Worm (Caenorhabditis elegans): Measurements from ENCODE around the gene Y108G3AL.2.

The Y108G3AL.2 gene

ce11 chrV:137667-138066 is 29.1 kb upstream of the Y108G3AL.2 start:
- TF ChIP-seq snpc-4 (tag; optimal IDR thresholded peaks at IDR 0.05), result no peak

- no peak for TF ChIP-seq nhr-77 (tag; optimal IDR thresholded peaks at IDR 0.05)
- no peak for TF ChIP-seq lin-39 (tag; optimal IDR thresholded peaks at IDR 0.05)
- TF ChIP-seq unc-62 (GFP tag; optimal IDR thresholded peaks at IDR 0.05), result no peak
- TF ChIP-seq nhr-237 (tag; optimal IDR thresholded peaks at IDR 0.05), result no peak
- TF ChIP-seq snpc-4 (tag; optimal IDR thresholded peaks at IDR 0.05), result no peak
- TF ChIP-seq lsy-12 (tag; optimal IDR thresholded peaks at IDR 0.05), result no peak
- no peak for TF ChIP-seq zag-1 (tag; optimal IDR thresholded peaks at IDR 0.05)
These were observed 28.2 kb upstream of the Y108G3AL.2 start, which contains the start of gene W03F9.9 for ce11 chrV:138592-138991. W03F9.9 (plus strand) TSS chrV:138892.

ce11 chrV:141257-141656 is 25.5 kb upstream of the Y108G3AL.2 start, which contains the start of gene W03F9.11:
W03F9.11 (minus strand) TSS chrV:141357.
- TF ChIP-seq nhr-67 (tag; optimal IDR thresholded peaks at IDR 0.05) (no peak), fkh-10 (GFP tag; optimal IDR thresholded peaks at IDR 0.05) (no peak), ZK546.5 (tag; optimal IDR thresholded peaks at IDR 0.05) (no peak), egl-5 (tag; optimal IDR thresholded peaks at IDR 0.05) (no peak), tbx-2 (tag; optimal IDR thresholded peaks at IDR 0.05) (no peak), unc-62 (GFP tag; optimal IDR thresholded peaks at IDR 0.05) (no peak), elt-1 (tag; optimal IDR thresholded peaks at IDR 0.05) (no peak), ceh-28 (tag; optimal IDR thresholded peaks at IDR 0.05) (no peak), eor-1 (tag; optimal IDR thresholded peaks at IDR 0.05) (no peak), ztf-4 (tag; optimal IDR thresholded peaks at IDR 0.05) (no peak), lin-15B (tag; optimal IDR thresholded peaks at IDR 0.05) (no peak), nhr-237 (tag; optimal IDR thresholded peaks at IDR 0.05) (no peak), ceh-9 (tag; optimal IDR thresholded peaks at IDR 0.05) (no peak), mml-1 (tag; optimal IDR thresholded peaks at IDR 0.05) (no peak), nhr-11 (tag; optimal IDR thresholded peaks at IDR 0.05) (no peak), nhr-77 (tag; optimal IDR thresholded peaks at IDR 0.05) (no peak), nhr-28 (tag; optimal IDR thresholded peaks at IDR 0.05) (no peak), pqm-1 (tag; optimal IDR thresholded peaks at IDR 0.05) (no peak), aly-2 (tag; optimal IDR thresholded peaks at IDR 0.05) (no peak)

- TF ChIP-seq ceh-9 (tag; optimal IDR thresholded peaks at IDR 0.05), result no peak
- no peak for TF ChIP-seq nhr-43 (tag; optimal IDR thresholded peaks at IDR 0.05; ENCODE audit: poor library complexity, severe bottlenecking)
- TF ChIP-seq fkh-10 (GFP tag; optimal IDR thresholded peaks at IDR 0.05), result no peak
- no peak for TF ChIP-seq zag-1 (tag; optimal IDR thresholded peaks at IDR 0.05)
- no peak for TF ChIP-seq unc-62 (GFP tag; optimal IDR thresholded peaks at IDR 0.05)
- TF ChIP-seq hmg-11 (tag; optimal IDR thresholded peaks at IDR 0.05), result no peak
- TF ChIP-seq egl-5 (tag; optimal IDR thresholded peaks at IDR 0.05), result no peak
- no peak for TF ChIP-seq nhr-77 (tag; optimal IDR thresholded peaks at IDR 0.05)
- no peak for TF ChIP-seq nhr-11 (tag; optimal IDR thresholded peaks at IDR 0.05)
These were observed 22.0 kb upstream of the Y108G3AL.2 start, which contains the start of gene srh-82 for ce11 chrV:144794-145193. srh-82 (plus strand) TSS chrV:145094.

- no peak for TF ChIP-seq snpc-4 (tag; optimal IDR thresholded peaks at IDR 0.05)
- TF ChIP-seq lin-15B (tag; optimal IDR thresholded peaks at IDR 0.05), result no peak
- no peak for TF ChIP-seq ceh-82 (tag; optimal IDR thresholded peaks at IDR 0.05)
- no peak for TF ChIP-seq ceh-16 (tag; optimal IDR thresholded peaks at IDR 0.05)
- TF ChIP-seq ceh-28 (tag; optimal IDR thresholded peaks at IDR 0.05), result no peak
- no peak for TF ChIP-seq nhr-67 (tag; optimal IDR thresholded peaks at IDR 0.05)
- no peak for TF ChIP-seq ZK546.5 (tag; optimal IDR thresholded peaks at IDR 0.05)
- TF ChIP-seq elt-3 (tag; optimal IDR thresholded peaks at IDR 0.05), result no peak
- TF ChIP-seq nhr-23 (tag; optimal IDR thresholded peaks at IDR 0.05), result no peak
- no peak for TF ChIP-seq tbx-2 (tag; optimal IDR thresholded peaks at IDR 0.05)
- no peak for TF ChIP-seq R02D3.7 (tag; optimal IDR thresholded peaks at IDR 0.05)
These were observed 21.1 kb upstream of the Y108G3AL.2 start for ce11 chrV:145694-146093.

- TF ChIP-seq ceh-28 (tag; optimal IDR thresholded peaks at IDR 0.05), result no peak
- no peak for TF ChIP-seq elt-2 (tag; optimal IDR thresholded peaks at IDR 0.05)
- no peak for TF ChIP-seq hmg-11 (tag; optimal IDR thresholded peaks at IDR 0.05)
- TF ChIP-seq snpc-4 (tag; optimal IDR thresholded peaks at IDR 0.05), result no peak
- TF ChIP-seq daf-12 (tag; optimal IDR thresholded peaks at IDR 0.05), result no peak
- no peak for TF ChIP-seq ZK546.5 (tag; optimal IDR thresholded peaks at IDR 0.05)
These were observed 16.7 kb upstream of the Y108G3AL.2 start for ce11 chrV:150059-150458.
